Worm (Caenorhabditis elegans) whole organism, mixed stage, embryonic: ENCODE data around the gene Y43F8B.14.

Experiments used
- M03D4.4 ChIP-seq: sonication (generic microtip); optimal IDR thresholded peaks from 2 replicates; lab custom pipeline; 2017; ENCODE audit warnings: mild to moderate bottlenecking, missing genetic modification characterization, missing compliant biosample characterization
- bed-3 ChIP-seq: fragments of 200-800 bp; sonication (Bioruptor generic); optimal IDR thresholded peaks from 3 replicates; lab custom pipeline; 2018; ENCODE audit warnings: mild to moderate bottlenecking, missing genetic modification characterization, moderate library complexity, missing compliant biosample characterization
- blmp-1 ChIP-seq: fragments of 150-350 bp; optimal IDR thresholded peaks from 2 replicates; lab custom pipeline; 2014; ENCODE audit warnings: missing biosample characterization, missing genetic modification characterization
- ceh-39 ChIP-seq: fragments of 150-350 bp; optimal IDR thresholded peaks from 2 replicates; lab custom pipeline; 2014; ENCODE audit warnings: missing biosample characterization, missing genetic modification characterization
- ceh-43 ChIP-seq: fragments of 200-800 bp; sonication (Bioruptor generic); optimal IDR thresholded peaks from 2 replicates; lab custom pipeline; 2018; ENCODE audit warnings: mild to moderate bottlenecking, missing genetic modification characterization, moderate library complexity, missing compliant biosample characterization
- ceh-83 ChIP-seq: fragments of 200-800 bp; sonication (Bioruptor generic); optimal IDR thresholded peaks from 2 replicates; lab custom pipeline; 2018; ENCODE audit warnings: mild to moderate bottlenecking, missing genetic modification characterization, missing compliant biosample characterization
- drap-1 ChIP-seq: fragments of 200-800 bp; sonication (Bioruptor generic); optimal IDR thresholded peaks from 3 replicates; lab custom pipeline; 2018; ENCODE audit warnings: mild to moderate bottlenecking, missing genetic modification characterization, missing compliant biosample characterization
- elt-1 ChIP-seq: sonication (generic microtip); optimal IDR thresholded peaks from 2 replicates; lab custom pipeline; 2017; ENCODE audit warnings: missing genetic modification characterization, mild to moderate bottlenecking, missing compliant biosample characterization, antibody characterized with exemption, moderate library complexity, borderline replicate concordance; ENCODE audit not compliant: insufficient read depth
- elt-3 ChIP-seq: fragments of 150-350 bp; optimal IDR thresholded peaks from 2 replicates; lab custom pipeline; 2014; ENCODE audit warnings: missing biosample characterization, missing genetic modification characterization
- flh-1 ChIP-seq: fragments of 200-800 bp; sonication (Bioruptor generic); optimal IDR thresholded peaks from 2 replicates; lab custom pipeline; 2018; ENCODE audit warnings: mild to moderate bottlenecking, missing genetic modification characterization, moderate library complexity, missing compliant biosample characterization
- ham-2 ChIP-seq: fragments of 200-800 bp; sonication (Bioruptor generic); optimal IDR thresholded peaks from 2 replicates; lab custom pipeline; 2018; ENCODE audit warnings: mild to moderate bottlenecking, missing genetic modification characterization, missing compliant biosample characterization
- hlh-1 ChIP-seq: fragments of 150-350 bp; optimal IDR thresholded peaks from 2 replicates; lab custom pipeline; 2014; ENCODE audit warnings: missing biosample characterization, missing genetic modification reagents, missing genetic modification characterization
- lin-32 ChIP-seq: fragments of 200-800 bp; sonication (Bioruptor generic); optimal IDR thresholded peaks from 2 replicates; lab custom pipeline; 2018; ENCODE audit warnings: mild to moderate bottlenecking, missing genetic modification characterization, missing compliant biosample characterization
- lsy-2 ChIP-seq: fragments of 150-350 bp; optimal IDR thresholded peaks from 2 replicates; lab custom pipeline; 2014; ENCODE audit warnings: missing biosample characterization, missing genetic modification characterization
- mab-5 ChIP-seq: fragments of 150-350 bp; optimal IDR thresholded peaks from 2 replicates; lab custom pipeline; 2014; ENCODE audit warnings: missing biosample characterization, missing genetic modification characterization
- mls-2 ChIP-seq: sonication (generic microtip); optimal IDR thresholded peaks from 2 replicates; lab custom pipeline; 2016; ENCODE audit warnings: mild to moderate bottlenecking, missing genetic modification characterization, moderate library complexity, missing compliant biosample characterization
- nhr-2 ChIP-seq: fragments of 150-350 bp; optimal IDR thresholded peaks from 2 replicates; lab custom pipeline; 2014; ENCODE audit warnings: missing biosample characterization, missing genetic modification characterization
- nhr-237 ChIP-seq: fragments of 150-350 bp; optimal IDR thresholded peaks from 2 replicates; lab custom pipeline; 2014; ENCODE audit warnings: missing biosample characterization, missing genetic modification characterization
- nhr-76 ChIP-seq: sonication (generic microtip); optimal IDR thresholded peaks from 2 replicates; lab custom pipeline; 2017; ENCODE audit warnings: missing biosample characterization, missing genetic modification characterization
- pha-4 ChIP-seq: fragments of 150-350 bp; optimal IDR thresholded peaks from 2 replicates; lab custom pipeline; 2018; ENCODE audit warnings: missing biosample characterization, missing genetic modification reagents, missing genetic modification characterization
- sem-2 ChIP-seq: fragments of 200-800 bp; sonication (Bioruptor generic); optimal IDR thresholded peaks from 2 replicates; lab custom pipeline; 2018; ENCODE audit warnings: mild to moderate bottlenecking, missing genetic modification characterization, missing compliant biosample characterization
- snpc-4 ChIP-seq: fragments of 150-350 bp; optimal IDR thresholded peaks from 2 replicates; lab custom pipeline; 2014; ENCODE audit warnings: missing biosample characterization, missing genetic modification characterization
- sptf-1 ChIP-seq: sonication (generic microtip); optimal IDR thresholded peaks from 2 replicates; lab custom pipeline; 2017; ENCODE audit warnings: mild to moderate bottlenecking, missing genetic modification characterization, moderate library complexity, missing compliant biosample characterization
- tbx-8 ChIP-seq: fragments of 200-800 bp; sonication (Bioruptor generic); optimal IDR thresholded peaks from 2 replicates; lab custom pipeline; 2018; ENCODE audit warnings: mild to moderate bottlenecking, missing genetic modification characterization, moderate library complexity, missing compliant biosample characterization
- unc-120 ChIP-seq: sonication (generic microtip); optimal IDR thresholded peaks from 2 replicates; lab custom pipeline; 2017; ENCODE audit warnings: missing genetic modification characterization, missing compliant biosample characterization; ENCODE audit not compliant: poor library complexity, severe bottlenecking
- unc-39 ChIP-seq: fragments of 150-350 bp; optimal IDR thresholded peaks from 2 replicates; lab custom pipeline; 2014; ENCODE audit warnings: missing biosample characterization, missing genetic modification characterization
- ztf-11 ChIP-seq: fragments of 150-350 bp; optimal IDR thresholded peaks from 2 replicates; lab custom pipeline; 2014; ENCODE audit warnings: missing biosample characterization, missing genetic modification characterization

The Y43F8B.14 gene

ce11 chrV:19477852-19478251 is 22.1 kb upstream of the Y43F8B.14 start, which contains the start of gene Y43F8B.9:
Gene Y43F8B.9 (plus strand): TSS chrV:19478152.
- no peak for TF ChIP-seq ceh-43 (GFP tag; lab: Kevin White, UChicago)
- TF ChIP-seq M03D4.4 (tag; lab: Kevin White, UChicago), result no peak
- TF ChIP-seq ztf-11, result no peak
- TF ChIP-seq bed-3 (GFP tag; lab: Kevin White, UChicago), result no peak
- TF ChIP-seq unc-120, result no peak

ce11 chrV:19477302-19477701 is 21.5 kb upstream of the Y43F8B.14 start:
- TF ChIP-seq snpc-4 (tag; lab: Kevin White, UChicago), result no peak
- TF ChIP-seq sptf-1 (tag; lab: Kevin White, UChicago), result no peak
- TF ChIP-seq ham-2, result no peak
- no peak for TF ChIP-seq M03D4.4 (tag; lab: Kevin White, UChicago)
- no peak for TF ChIP-seq tbx-8 (GFP tag; lab: Kevin White, UChicago)
- TF ChIP-seq ztf-11, result no peak
- TF ChIP-seq unc-39 (tag; lab: Kevin White, UChicago), result no peak
- no peak for TF ChIP-seq nhr-76 (tag; lab: Kevin White, UChicago)
- no peak for TF ChIP-seq ceh-43 (GFP tag; lab: Kevin White, UChicago)
- TF ChIP-seq lsy-2, result no peak
- no peak for TF ChIP-seq elt-3 (tag; lab: Kevin White, UChicago)
- TF ChIP-seq elt-1 (tag; lab: Kevin White, UChicago), result no peak
- TF ChIP-seq ceh-83 (GFP tag; lab: Kevin White, UChicago), result no peak
- TF ChIP-seq flh-1 (GFP tag; lab: Kevin White, UChicago), result no peak
- no peak for TF ChIP-seq bed-3 (GFP tag; lab: Kevin White, UChicago)

ce11 chrV:19473842-19474514 is 18.2 kb upstream of the Y43F8B.14 start, which contains the start of gene Y43F8B.10:
Gene Y43F8B.10 (plus strand): TSS chrV:19474464.
- TF ChIP-seq unc-120 (peak; percentile 29), pha-4 (no peak), hlh-1 (tag; lab: Kevin White, UChicago) (peak; percentile 64)

ce11 chrV:19470385-19470784 is 14.6 kb upstream of the Y43F8B.14 start, which contains the start of gene Y43F8B.11:
Gene Y43F8B.11 (plus strand): TSS chrV:19470685.
- TF ChIP-seq bed-3 (GFP tag; lab: Kevin White, UChicago) (no peak), nhr-237 (tag; lab: Kevin White, UChicago) (no peak), sptf-1 (tag; lab: Kevin White, UChicago) (no peak)
- TF ChIP-seq, all 35 proteins: peak for 0

- TF ChIP-seq elt-3 (tag; lab: Kevin White, UChicago) (no peak), snpc-4 (tag; lab: Kevin White, UChicago) (no peak), sem-2 (GFP tag; lab: Kevin White, UChicago) (no peak), sptf-1 (tag; lab: Kevin White, UChicago) (no peak), flh-1 (GFP tag; lab: Kevin White, UChicago) (no peak), nhr-2 (tag; lab: Kevin White, UChicago) (no peak), unc-120 (no peak), lsy-2 (no peak), ceh-39 (tag; lab: Kevin White, UChicago) (no peak), drap-1 (GFP tag; lab: Kevin White, UChicago) (no peak), ceh-83 (GFP tag; lab: Kevin White, UChicago) (no peak), unc-39 (tag; lab: Kevin White, UChicago) (no peak), tbx-8 (GFP tag; lab: Kevin White, UChicago) (no peak), blmp-1 (no peak), ham-2 (no peak)
Observed at ce11 chrV:19468083-19468482, 12.3 kb upstream of the Y43F8B.14 start, which contains the start of gene Y43F8B.12. Gene Y43F8B.12 (plus strand): TSS chrV:19468383.

- TF ChIP-seq lin-32 (GFP tag; lab: Kevin White, UChicago) (no peak), mab-5 (tag; lab: Kevin White, UChicago) (no peak), flh-1 (GFP tag; lab: Kevin White, UChicago) (no peak), sem-2 (GFP tag; lab: Kevin White, UChicago) (no peak), unc-39 (tag; lab: Kevin White, UChicago) (no peak), tbx-8 (GFP tag; lab: Kevin White, UChicago) (no peak), mls-2 (tag; lab: Kevin White, UChicago) (no peak)
- TF ChIP-seq, all 35 proteins: peak for 0
Observed at ce11 chrV:19467574-19467973, 11.8 kb upstream of the Y43F8B.14 start, which contains the start of gene Y43F8B.23. Gene Y43F8B.23 (minus strand): TSS chrV:19467648.
